Worm (Caenorhabditis elegans) whole organism, mixed stage, embryonic: ENCODE measurements around the gene fipr-13.

Source experiments
- cnd-1 ChIP-seq: fragments of 200-800 bp; sonication (Bioruptor generic); optimal IDR thresholded peaks from 2 replicates; lab custom pipeline; 2018; ENCODE audit warnings: mild to moderate bottlenecking, missing genetic modification characterization, missing compliant biosample characterization
- lsy-2 ChIP-seq: fragments of 150-350 bp; optimal IDR thresholded peaks from 2 replicates; lab custom pipeline; 2014; ENCODE audit warnings: missing biosample characterization, missing genetic modification characterization
- nhr-2 ChIP-seq: fragments of 150-350 bp; optimal IDR thresholded peaks from 2 replicates; lab custom pipeline; 2014; ENCODE audit warnings: missing biosample characterization, missing genetic modification characterization
- nhr-76 ChIP-seq: sonication (generic microtip); optimal IDR thresholded peaks from 2 replicates; lab custom pipeline; 2017; ENCODE audit warnings: missing biosample characterization, missing genetic modification characterization
- pha-4 ChIP-seq: fragments of 150-350 bp; optimal IDR thresholded peaks from 2 replicates; lab custom pipeline; 2018; ENCODE audit warnings: missing biosample characterization, missing genetic modification reagents, missing genetic modification characterization
- unc-62 ChIP-seq: fragments of 150-350 bp; optimal IDR thresholded peaks from 2 replicates; lab custom pipeline; 2014; ENCODE audit warnings: missing biosample characterization, missing genetic modification reagents, missing genetic modification characterization

- TF ChIP-seq cnd-1 (no peak), lsy-2 (tag; lab: Kevin White, UChicago) (no peak), unc-62 (GFP tag; lab: Kevin White, UChicago) (no peak), nhr-2 (no peak), pha-4 (tag; lab: Kevin White, UChicago) (no peak), nhr-76 (tag; lab: Kevin White, UChicago) (no peak)
Measured at ce11 chrV:10065679-10066078, 1.4 kb downstream of the fipr-13 start.
